Fruit fly (Drosophila melanogaster): ENCODE measurements around the gene Pkd2.

The Pkd2 gene

DNA sequence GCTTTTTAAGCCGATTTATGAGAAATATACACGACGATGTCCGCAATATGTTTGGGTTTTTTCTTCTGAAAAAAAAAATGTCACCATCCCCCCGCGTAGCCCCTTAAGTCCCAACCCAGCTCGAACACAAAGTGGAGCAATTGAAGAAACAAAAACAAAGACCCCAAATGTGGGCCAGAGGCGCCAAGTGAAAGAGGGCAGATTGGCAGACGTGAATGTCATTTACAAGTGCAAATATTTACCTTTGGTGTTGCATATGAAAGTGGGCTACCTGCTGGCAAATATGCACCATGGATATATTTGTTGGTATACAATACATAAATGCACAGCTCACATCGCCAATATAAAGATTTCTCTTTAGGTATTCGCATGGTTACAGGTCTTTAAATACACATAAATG, 12.6 kb downstream of the Pkd2 start:
- TF ChIP-seq CG8478 (optimal IDR thresholded peaks at IDR 0.05) (no peak), CTCF (optimal IDR thresholded peaks at IDR 0.05) (no peak)

DNA sequence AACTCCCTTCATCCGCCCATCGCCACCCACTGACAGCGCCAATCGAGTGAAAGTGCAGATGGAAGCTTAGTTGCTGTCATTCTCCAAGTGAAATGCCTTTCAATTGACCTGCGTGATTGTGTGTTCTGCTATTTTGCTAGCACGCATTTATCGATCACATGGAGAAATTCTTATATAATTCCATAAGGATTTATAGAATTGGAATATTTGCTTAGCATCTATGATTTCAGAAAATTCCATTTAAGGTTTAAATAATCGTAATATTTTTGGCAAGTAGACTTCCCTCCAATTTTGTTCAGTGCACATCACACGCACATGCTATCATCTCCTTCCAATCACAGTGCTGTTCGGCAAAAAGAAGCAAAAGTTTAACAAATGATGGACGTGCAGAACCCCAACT, 15.8 kb downstream of the Pkd2 start:
- TF ChIP-seq CTCF (optimal IDR thresholded peaks at IDR 0.05) = no peak

DNA sequence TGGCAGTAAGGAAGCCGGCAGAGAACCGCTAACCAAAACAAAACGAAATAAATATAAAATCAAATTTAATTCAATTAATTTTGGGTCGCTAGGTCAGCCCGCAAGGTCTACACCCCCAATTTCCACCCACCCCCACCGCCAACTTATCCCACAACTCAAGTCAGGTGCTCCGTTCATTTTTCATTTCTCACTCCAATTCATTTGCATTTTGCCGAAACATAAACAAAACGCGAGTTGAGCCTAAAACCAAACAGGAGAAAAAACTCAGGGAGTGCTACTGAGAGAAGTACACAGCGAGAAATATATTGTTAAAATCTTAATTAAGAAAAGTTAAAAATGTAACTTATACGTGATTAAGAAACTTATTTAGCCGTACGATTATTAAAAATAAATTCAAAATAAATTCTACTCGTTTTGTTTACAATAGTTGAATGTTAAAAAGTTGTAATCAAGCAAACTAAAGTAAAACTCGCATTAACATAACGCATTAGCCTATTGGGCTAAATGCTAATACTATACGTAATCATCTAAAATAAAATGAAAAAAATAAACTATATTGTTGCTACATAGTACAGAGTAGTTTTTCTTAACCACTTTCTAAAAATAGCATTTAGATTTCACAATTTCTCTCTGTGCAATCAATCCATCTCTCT, 17.5 kb downstream of the Pkd2 start:
- TF ChIP-seq CG8478 (optimal IDR thresholded peaks at IDR 0.05) (no peak), CTCF (optimal IDR thresholded peaks at IDR 0.05) (no peak)

DNA sequence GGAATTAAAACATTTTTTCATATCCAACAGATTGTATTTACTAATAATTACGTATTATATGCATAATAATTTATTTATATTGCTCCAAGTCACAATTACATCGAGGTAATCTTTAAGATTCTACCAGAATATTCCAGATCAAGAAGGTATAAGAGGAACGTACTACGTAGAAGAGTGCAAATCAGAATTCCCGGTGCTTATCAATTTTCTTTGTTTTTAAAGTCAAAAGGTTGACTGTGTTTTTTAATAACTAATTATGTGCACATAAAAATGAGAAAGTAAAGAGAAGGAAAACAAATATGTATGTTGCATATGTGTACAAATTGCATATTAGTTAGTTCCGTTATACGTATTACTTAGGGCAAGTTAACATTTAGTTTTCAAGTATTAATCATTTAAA, 23.1 kb downstream of the Pkd2 start:
- no peak for TF ChIP-seq CG8478 (optimal IDR thresholded peaks at IDR 0.05)
- no peak for TF ChIP-seq CTCF (optimal IDR thresholded peaks at IDR 0.05)

DNA sequence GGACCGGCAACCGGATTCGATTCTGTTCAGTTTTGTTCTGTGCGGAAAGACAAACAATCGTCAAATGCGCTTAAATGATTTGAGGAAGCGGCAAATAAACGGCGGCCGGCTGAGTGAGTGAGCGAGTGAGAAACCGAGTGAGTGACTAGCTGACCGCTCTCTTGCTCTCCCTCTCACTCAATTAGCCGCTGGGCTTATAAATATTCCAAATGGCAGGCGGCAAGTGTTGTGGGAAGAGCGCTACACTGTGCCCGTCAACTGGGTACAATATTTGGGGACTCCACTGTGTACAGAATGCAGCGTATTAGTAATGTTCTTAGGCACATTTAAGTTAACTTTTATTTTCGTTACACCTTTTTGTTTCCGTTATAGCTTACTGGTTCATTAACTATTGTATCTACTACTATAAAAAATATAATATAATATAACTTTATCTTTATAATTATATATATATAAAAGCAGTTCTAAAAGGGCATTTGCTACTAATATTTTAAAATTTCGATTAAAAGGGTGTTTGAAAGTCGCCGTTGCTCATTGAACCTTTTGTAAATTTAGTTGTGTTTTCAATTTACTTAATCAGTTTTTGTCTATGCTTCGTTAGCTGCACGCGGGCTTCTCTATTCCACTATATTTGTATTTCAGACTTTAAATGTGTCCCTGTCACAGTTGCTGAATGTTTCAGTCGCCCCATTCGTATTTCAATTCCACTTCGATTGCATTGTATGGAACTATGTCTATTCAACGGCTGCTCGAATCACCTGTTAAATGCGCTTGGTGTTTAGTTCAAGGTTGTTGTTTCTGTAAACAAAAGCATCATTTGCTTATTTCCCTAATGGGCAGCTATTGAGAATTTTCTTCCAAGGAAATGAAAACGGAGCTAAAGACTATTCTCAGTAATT, 24.0 kb downstream of the Pkd2 start:
- TF ChIP-seq CTCF (optimal IDR thresholded peaks at IDR 0.05) = no peak
- TF ChIP-seq CG8478 (optimal IDR thresholded peaks at IDR 0.05) = no peak

DNA sequence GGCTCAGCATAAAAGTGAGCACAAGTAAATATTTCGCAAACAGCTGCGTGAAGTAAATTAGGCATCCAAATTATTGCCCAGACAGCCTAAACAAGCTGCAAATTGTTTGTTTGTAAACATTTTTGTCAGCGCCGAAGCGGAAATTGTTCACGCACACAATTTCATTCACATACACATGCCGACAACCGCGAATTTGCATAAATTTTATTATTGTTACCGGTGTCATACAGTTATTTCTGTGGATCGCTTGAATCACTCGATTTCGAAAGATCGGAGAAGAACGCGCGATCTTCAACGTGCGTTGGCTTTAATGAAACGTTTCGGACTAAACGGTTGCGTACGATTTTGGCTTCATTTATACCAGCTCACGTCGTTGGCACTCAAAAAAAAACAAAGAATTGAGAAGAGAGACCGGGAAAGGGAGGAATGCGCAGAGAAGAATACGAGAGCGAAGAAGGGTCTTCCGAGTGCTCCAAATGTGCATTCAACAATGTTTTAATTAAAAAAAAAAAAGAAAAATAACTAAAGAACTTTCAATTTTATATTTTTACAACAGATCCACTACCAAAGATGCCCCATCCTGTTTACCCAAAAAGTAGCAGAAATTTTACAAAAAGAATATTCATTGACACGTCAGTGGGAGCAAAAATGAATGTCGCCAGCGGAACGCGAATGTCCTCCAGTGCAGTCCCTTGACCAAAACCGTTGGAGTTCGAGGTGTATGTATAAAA, 25.2 kb downstream of the Pkd2 start, which contains the start of gene vir-1:
TSS of gene vir-1 (minus strand) at position 334 of the 731 bp plus-strand sequence.
- TF ChIP-seq CTCF (optimal IDR thresholded peaks at IDR 0.05) (no peak), CG8478 (optimal IDR thresholded peaks at IDR 0.05) (no peak)

DNA sequence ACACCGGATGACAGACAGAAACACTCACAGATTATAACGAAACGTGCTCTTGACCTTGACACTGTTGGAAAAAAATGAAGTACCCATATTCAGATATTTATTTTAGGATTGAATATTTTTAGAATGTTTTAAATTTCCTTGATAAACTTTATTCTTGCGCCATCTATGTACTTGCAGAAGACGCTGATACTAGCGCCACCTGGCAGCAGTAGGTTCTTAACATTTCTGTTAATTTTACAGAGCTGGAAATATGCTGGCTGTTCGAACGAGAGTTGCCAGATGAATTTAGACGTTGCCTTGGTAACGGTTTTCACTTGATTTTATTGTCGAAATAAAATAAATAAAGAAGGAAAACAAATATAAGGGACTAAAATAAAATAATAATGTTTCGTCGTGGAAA, 26.5 kb downstream of the Pkd2 start, which contains the start of gene Fam92:
TSS of gene Fam92 (plus strand) at position 350 of the 400 bp plus-strand sequence.
- TF ChIP-seq CTCF (optimal IDR thresholded peaks at IDR 0.05) (peak; percentile 84 to 94), CG8478 (optimal IDR thresholded peaks at IDR 0.05) (no peak)

DNA sequence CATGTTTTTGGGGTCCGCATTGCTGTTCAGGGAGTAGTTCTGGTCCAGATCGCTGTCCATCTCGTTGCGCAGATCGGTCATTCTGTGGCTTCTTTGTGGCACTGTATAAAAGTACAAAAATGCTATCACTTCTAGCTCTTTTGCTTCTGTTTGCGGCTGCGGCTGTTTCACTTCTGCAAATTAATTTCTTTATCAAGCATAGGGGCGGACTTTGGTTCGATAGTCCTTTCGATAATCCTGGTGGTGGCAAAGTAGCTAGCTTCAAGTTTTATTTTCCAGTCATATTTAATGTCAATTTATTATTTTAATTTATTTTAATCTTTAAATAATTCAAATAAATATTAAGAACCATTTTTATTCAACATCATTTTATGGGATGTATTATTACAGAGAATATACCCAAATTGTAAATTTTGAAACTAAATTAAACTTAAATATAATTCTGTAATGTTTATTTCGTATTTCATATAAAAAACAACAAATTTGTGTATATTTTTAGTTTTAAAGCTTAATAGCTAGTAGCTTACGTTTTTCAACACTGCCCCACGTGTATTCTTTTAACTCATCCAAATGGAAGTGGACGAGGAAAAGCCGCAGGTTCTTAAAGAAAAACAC, 29.5 kb downstream of the Pkd2 start, which contains the start of the genes CG5446 and Trm1:
TSS of gene CG5446 (minus strand) at position 223 of the 615 bp plus-strand sequence.
TSS of gene Trm1 (plus strand) at position 542 of the 615 bp plus-strand sequence.
- TF ChIP-seq CG8478 (optimal IDR thresholded peaks at IDR 0.05) (no peak), CTCF (optimal IDR thresholded peaks at IDR 0.05) (no peak)

DNA sequence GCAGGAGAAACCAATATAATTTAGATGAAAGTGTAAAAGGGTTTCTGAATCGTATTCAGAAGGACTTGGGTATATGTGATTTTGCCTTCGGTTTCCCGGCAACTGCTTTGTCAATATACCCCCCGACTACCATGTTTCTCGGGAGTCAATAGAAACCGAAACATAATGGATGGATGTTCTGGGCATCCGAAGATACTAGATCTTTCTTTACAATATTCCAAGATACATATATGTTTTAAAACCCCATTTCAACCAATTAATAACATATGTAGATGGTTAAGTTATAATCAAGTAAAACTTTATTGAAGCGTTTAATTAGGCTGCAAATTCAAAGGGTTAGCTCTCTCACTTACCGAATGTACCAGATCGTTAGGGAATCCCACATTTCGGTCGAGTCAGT, 32.7 kb downstream of the Pkd2 start, which contains the start of gene CG5435:
TSS of gene CG5435 (minus strand) at position 101 of the 400 bp plus-strand sequence.
- no peak for TF ChIP-seq CG8478 (optimal IDR thresholded peaks at IDR 0.05)
- TF ChIP-seq CTCF (optimal IDR thresholded peaks at IDR 0.05) = no peak

DNA sequence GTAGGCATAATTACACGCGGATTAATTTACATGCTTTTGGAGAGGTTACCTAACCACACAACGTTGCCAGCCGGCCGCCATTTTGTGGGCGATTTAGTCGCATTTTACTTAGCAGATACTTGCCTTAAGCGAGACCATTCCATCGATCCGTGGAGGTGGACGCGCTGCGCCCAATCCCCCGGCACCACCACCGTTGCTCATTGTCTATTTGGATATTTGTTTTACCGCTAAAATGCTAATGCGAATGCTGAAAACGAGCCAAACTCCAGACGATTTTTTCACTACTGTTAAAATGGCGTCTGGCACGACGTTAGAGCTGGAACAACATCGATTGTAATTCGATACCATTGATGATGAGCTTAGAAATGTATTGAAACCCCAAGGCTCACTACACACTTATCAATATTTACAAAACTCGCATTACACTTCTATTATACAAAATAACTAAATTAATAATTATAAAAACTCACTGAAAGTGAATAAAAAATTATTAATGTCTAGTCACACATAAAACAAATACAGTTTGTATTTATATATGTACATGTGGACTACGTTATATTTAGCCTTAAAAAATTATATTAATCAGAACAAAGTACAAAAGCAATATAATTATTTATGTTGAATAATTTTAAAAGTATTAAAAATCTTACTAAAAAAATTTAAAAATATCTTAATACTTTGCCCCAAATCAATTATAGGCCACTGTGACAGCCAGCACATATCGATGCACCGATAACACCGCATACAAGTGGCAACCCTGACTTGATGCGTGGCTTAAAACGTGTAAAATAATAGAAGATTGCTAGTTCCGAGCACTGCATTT, 35.8 kb downstream of the Pkd2 start, which contains the start of gene eRF3:
TSS of gene eRF3 (plus strand) at position 741 of the 823 bp plus-strand sequence.
- TF ChIP-seq CTCF (optimal IDR thresholded peaks at IDR 0.05) = no peak
- no peak for TF ChIP-seq CG8478 (optimal IDR thresholded peaks at IDR 0.05)

DNA sequence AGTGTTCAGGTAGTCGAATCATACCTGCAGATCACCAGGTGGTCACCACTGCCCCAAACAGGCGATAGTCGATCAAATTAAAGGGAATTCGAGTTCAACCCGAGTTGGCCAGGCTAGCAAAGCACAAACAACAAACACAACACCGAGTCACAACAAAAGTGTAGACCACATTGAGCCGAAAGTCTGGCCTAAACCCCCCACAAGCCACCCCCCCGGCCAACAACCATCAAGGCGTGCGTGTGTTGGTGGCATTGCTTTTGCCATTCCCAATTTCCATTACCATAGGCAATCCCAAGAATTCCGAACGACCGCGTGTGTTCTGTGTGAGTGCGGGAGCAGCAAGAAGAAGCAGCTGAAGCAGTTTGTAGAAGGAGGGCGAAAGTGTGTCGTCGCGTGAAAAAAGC, 36.5 kb downstream of the Pkd2 start, which contains the start of gene SC35:
TSS of gene SC35 (minus strand) at position 131 of the 404 bp plus-strand sequence.
- TF ChIP-seq CG8478 (optimal IDR thresholded peaks at IDR 0.05) = no peak
- no peak for TF ChIP-seq CTCF (optimal IDR thresholded peaks at IDR 0.05)

DNA sequence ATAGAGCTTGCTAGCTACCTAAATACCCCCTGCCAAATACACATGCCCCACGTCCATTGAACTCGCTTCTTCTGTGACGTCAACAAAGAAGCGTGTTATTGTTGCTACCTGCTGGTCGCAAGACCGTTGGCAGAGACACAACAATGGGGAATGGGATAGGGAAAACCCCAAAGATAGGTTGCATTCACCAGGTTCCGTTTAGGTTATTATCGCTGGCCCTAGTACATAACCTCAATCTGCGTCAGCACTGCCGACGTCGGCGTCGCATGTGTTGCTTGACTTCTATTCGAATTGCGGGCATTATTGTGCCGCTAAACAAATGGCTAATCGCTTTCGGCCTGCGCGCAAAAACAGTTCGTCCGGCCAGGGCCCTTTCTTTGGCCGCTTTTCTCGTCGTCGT, 37.4 kb downstream of the Pkd2 start:
- TF ChIP-seq CTCF (optimal IDR thresholded peaks at IDR 0.05) = no peak
- TF ChIP-seq CG8478 (optimal IDR thresholded peaks at IDR 0.05) = no peak

DNA sequence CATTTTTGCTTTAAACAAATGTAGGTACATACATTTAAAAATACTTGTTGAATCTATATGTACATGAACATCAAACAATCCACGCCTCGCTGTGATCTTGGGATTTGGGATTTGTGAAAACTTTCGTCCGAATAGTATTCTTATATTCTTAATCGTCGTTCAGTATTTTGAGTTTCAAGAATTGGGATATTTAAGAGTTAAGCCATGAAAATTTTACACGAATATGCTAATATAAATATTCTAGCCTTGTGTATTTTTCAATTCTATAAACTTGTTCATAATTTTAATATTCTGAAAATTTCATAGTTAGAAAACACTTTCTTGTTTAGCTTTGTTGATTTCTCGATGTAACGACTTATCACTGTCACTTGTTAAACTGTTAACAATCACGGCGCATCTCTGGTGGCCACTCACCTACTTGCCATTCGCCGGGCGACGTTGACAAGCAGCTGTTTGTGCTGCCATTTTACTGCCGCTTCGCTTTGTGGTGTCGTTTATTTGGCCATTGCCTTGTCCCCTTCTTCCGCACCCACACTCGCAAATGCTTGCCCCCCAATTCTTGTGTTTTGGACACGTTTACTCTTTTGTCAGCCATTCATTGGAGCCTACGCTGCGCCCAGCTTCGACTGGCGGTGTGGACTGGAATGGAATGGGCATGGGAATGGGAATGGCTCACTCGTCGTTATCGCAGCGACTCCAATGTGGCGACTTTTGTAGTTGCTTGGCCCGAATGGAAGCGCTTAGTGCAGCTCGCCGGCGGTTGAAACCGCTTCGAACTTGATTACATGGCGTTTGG, 38.1 kb downstream of the Pkd2 start:
- TF ChIP-seq CG8478 (optimal IDR thresholded peaks at IDR 0.05) = no peak
- peak in 1 of 2 experiments; percentile 20 for TF ChIP-seq CTCF (optimal IDR thresholded peaks at IDR 0.05)

Measured in S2 (cell line).